Worm (Caenorhabditis elegans) whole organism, young adult: ENCODE measurements around the gene K08A2.2.

Source experiments
- C06A6.2 ChIP-seq: fragments of 200-800 bp; sonication (Bioruptor generic); conservative IDR thresholded peaks from 2 replicates; pipeline ENCODE4 v1.3.6; 2022; ENCODE audit warnings: missing genetic modification characterization, missing compliant biosample characterization
- Y95B8A.8 ChIP-seq: fragments of 200-800 bp; sonication (Bioruptor generic); IDR thresholded peaks from 2 replicates; pipeline ENCODE4 v1.3.6; 2022; ENCODE audit warnings: missing genetic modification reagents, missing genetic modification characterization, missing compliant biosample characterization
- cebp-2 ChIP-seq: fragments of 200-800 bp; sonication (Bioruptor generic); IDR thresholded peaks from 2 replicates; pipeline ENCODE4 v1.3.6; 2022; ENCODE audit warnings: missing genetic modification characterization, missing compliant biosample characterization
- lag-1 ChIP-seq: fragments of 200-800 bp; sonication (Bioruptor generic); IDR thresholded peaks from 2 replicates; pipeline ENCODE4 v1.3.6; 2022; ENCODE audit warnings: missing genetic modification reagents, missing genetic modification characterization, missing compliant biosample characterization
- unc-62 ChIP-seq: fragments of 150-350 bp; optimal IDR thresholded peaks from 2 replicates; lab custom pipeline; 2014; ENCODE audit warnings: missing biosample characterization, missing genetic modification reagents, missing genetic modification characterization
- ztf-22 ChIP-seq: fragments of 200-800 bp; sonication (Bioruptor generic); optimal IDR thresholded peaks from 2 replicates; lab custom pipeline; 2018; ENCODE audit warnings: mild to moderate bottlenecking, missing genetic modification characterization, moderate library complexity, missing compliant biosample characterization

ce11 chrII:2984383-2984782, 7.0 kb upstream of the K08A2.2 start:
- no peak for TF ChIP-seq cebp-2
- no peak for TF ChIP-seq unc-62 (GFP tag; lab: Kevin White, UChicago)
- no peak for TF ChIP-seq ztf-22 (GFP tag; lab: Kevin White, UChicago)
- no peak for TF ChIP-seq lag-1 (GFP tag; lab: Robert Waterston, UW)
- no peak for TF ChIP-seq C06A6.2 (GFP tag; lab: Robert Waterston, UW)
- TF ChIP-seq Y95B8A.8 = no peak
